Fruit fly (Drosophila melanogaster) whole organism, embryonic: ENCODE data around the gene Tsp29Fa.

Source experiments
- Abd-B ChIP-seq: fragments of 200-800 bp; sonication (Bioruptor generic); optimal IDR thresholded peaks from 2 replicates; lab custom pipeline; 2018; ENCODE audit warnings: missing biosample characterization, mild to moderate bottlenecking, missing genetic modification characterization, moderate library complexity
- Aef1 ChIP-seq: fragments of 200-800 bp; sonication (Bioruptor generic); IDR thresholded peaks from 3 replicates; pipeline ENCODE4 v1.3.6; 2022; ENCODE audit warnings: missing biosample characterization, missing genetic modification characterization
- CG10462 ChIP-seq: fragments of 200-800 bp; sonication (Bioruptor generic); optimal IDR thresholded peaks from 2 replicates; lab custom pipeline; 2016; ENCODE audit warnings: missing biosample characterization, missing genetic modification characterization
- CG10979 ChIP-seq: fragments of 200-800 bp; sonication (Bioruptor generic); optimal IDR thresholded peaks from 2 replicates; lab custom pipeline; 2018; ENCODE audit warnings: missing biosample characterization, mild to moderate bottlenecking, missing genetic modification characterization, moderate library complexity
- CG12236 ChIP-seq: fragments of 200-800 bp; sonication (Bioruptor generic); optimal IDR thresholded peaks from 2 replicates; lab custom pipeline; 2016; ENCODE audit warnings: missing biosample characterization, missing genetic modification characterization
- CG13894 ChIP-seq: fragments of 200-800 bp; sonication (Bioruptor generic); optimal IDR thresholded peaks from 3 replicates; lab custom pipeline; 2018; ENCODE audit warnings: missing biosample characterization, mild to moderate bottlenecking, missing genetic modification characterization, moderate library complexity
- CG15073 ChIP-seq: fragments of 200-800 bp; sonication (Bioruptor generic); optimal IDR thresholded peaks from 2 replicates; lab custom pipeline; 2016; ENCODE audit warnings: missing biosample characterization, missing genetic modification characterization
- CG1603 ChIP-seq: fragments of 200-800 bp; sonication (Bioruptor generic); optimal IDR thresholded peaks from 2 replicates; lab custom pipeline; 2019; ENCODE audit warnings: missing biosample characterization, mild to moderate bottlenecking, missing genetic modification characterization, moderate library complexity
- CG1647 ChIP-seq: fragments of 200-800 bp; sonication (Bioruptor generic); optimal IDR thresholded peaks from 3 replicates; lab custom pipeline; 2016; ENCODE audit warnings: missing biosample characterization, missing genetic modification characterization
- CG18011 ChIP-seq: fragments of 200-800 bp; sonication (Bioruptor generic); optimal IDR thresholded peaks from 2 replicates; lab custom pipeline; 2017; ENCODE audit warnings: missing biosample characterization, missing genetic modification characterization, mild to moderate bottlenecking, moderate library complexity, missing genotype
- CG2120 ChIP-seq: fragments of 200-800 bp; sonication (Bioruptor generic); optimal IDR thresholded peaks from 3 replicates; lab custom pipeline; 2016; ENCODE audit warnings: missing biosample characterization, missing genetic modification characterization
- CG3163 ChIP-seq: fragments of 200-800 bp; sonication (Bioruptor generic); optimal IDR thresholded peaks from 3 replicates; lab custom pipeline; 2016; ENCODE audit warnings: missing biosample characterization, missing genetic modification characterization
- CG43689 ChIP-seq: fragments of 200-800 bp; sonication (Bioruptor generic); IDR thresholded peaks from 2 replicates; pipeline ENCODE4 v1.3.6; 2022; ENCODE audit warnings: missing biosample characterization, missing genetic modification characterization
- CG5245 ChIP-seq: fragments of 200-800 bp; sonication (Bioruptor generic); optimal IDR thresholded peaks from 3 replicates; lab custom pipeline; 2016; ENCODE audit warnings: missing biosample characterization, missing genetic modification characterization
- CG6654 ChIP-seq: fragments of 200-800 bp; sonication (Bioruptor generic); optimal IDR thresholded peaks from 2 replicates; lab custom pipeline; 2017; ENCODE audit warnings: missing biosample characterization, mild to moderate bottlenecking, missing genetic modification characterization
- CG7556 ChIP-seq: fragments of 200-800 bp; sonication (Bioruptor generic); optimal IDR thresholded peaks from 2 replicates; lab custom pipeline; 2017; ENCODE audit warnings: missing biosample characterization, mild to moderate bottlenecking, missing genetic modification characterization
- CG7745 ChIP-seq: fragments of 200-800 bp; sonication (Bioruptor generic); optimal IDR thresholded peaks from 2 replicates; lab custom pipeline; 2018; ENCODE audit warnings: missing biosample characterization, mild to moderate bottlenecking, missing genetic modification characterization, moderate library complexity
- CG9797 ChIP-seq: fragments of 200-800 bp; sonication (Bioruptor generic); optimal IDR thresholded peaks from 3 replicates; lab custom pipeline; 2018; ENCODE audit warnings: missing biosample characterization, mild to moderate bottlenecking, missing genetic modification characterization
- CoRest ChIP-seq: fragments of 200-800 bp; sonication (Bioruptor generic); optimal IDR thresholded peaks from 3 replicates; lab custom pipeline; 2018; ENCODE audit warnings: missing biosample characterization, mild to moderate bottlenecking, missing genetic modification characterization, moderate library complexity
- D19B ChIP-seq: fragments of 200-800 bp; sonication (Bioruptor generic); optimal IDR thresholded peaks from 2 replicates; lab custom pipeline; 2017; ENCODE audit warnings: missing biosample characterization, mild to moderate bottlenecking, missing genetic modification characterization
- Dek ChIP-seq: fragments of 200-800 bp; sonication (Bioruptor generic); optimal IDR thresholded peaks from 3 replicates; lab custom pipeline; 2019; ENCODE audit warnings: missing biosample characterization, mild to moderate bottlenecking, missing genetic modification characterization, moderate library complexity
- Drgx ChIP-seq: fragments of 200-800 bp; sonication (Bioruptor generic); IDR thresholded peaks from 2 replicates; pipeline ENCODE4 v1.3.6; 2022; ENCODE audit warnings: missing biosample characterization, missing genetic modification characterization
- Ets65A ChIP-seq: fragments of 200-800 bp; sonication (Bioruptor generic); peaks from one replicate; lab custom pipeline; 2016; ENCODE audit warnings: missing biosample characterization, missing genetic modification characterization
- Ets97D ChIP-seq: fragments of 200-800 bp; sonication (Bioruptor generic); optimal IDR thresholded peaks from 3 replicates; lab custom pipeline; 2016; ENCODE audit warnings: missing biosample characterization, missing genetic modification characterization
- Fer1 ChIP-seq: fragments of 200-800 bp; sonication (Bioruptor generic); optimal IDR thresholded peaks from 2 replicates; lab custom pipeline; 2017; ENCODE audit warnings: missing biosample characterization, mild to moderate bottlenecking, missing genetic modification characterization
- Fer3 ChIP-seq: fragments of 200-800 bp; sonication (Bioruptor generic); optimal IDR thresholded peaks from 2 replicates; lab custom pipeline; 2018; ENCODE audit warnings: missing biosample characterization, mild to moderate bottlenecking, missing genetic modification characterization, moderate library complexity
- H15 ChIP-seq: fragments of 200-800 bp; sonication (Bioruptor generic); IDR thresholded peaks from 3 replicates; pipeline ENCODE4 v1.3.6; 2022; ENCODE audit warnings: missing biosample characterization, missing genetic modification characterization
- Hr3 ChIP-seq: fragments of 200-800 bp; sonication (Bioruptor generic); optimal IDR thresholded peaks from 3 replicates; lab custom pipeline; 2016; ENCODE audit warnings: missing biosample characterization, missing genetic modification characterization
- MTF-1 ChIP-seq: fragments of 200-800 bp; sonication (Bioruptor generic); optimal IDR thresholded peaks from 2 replicates; lab custom pipeline; 2018; ENCODE audit warnings: missing biosample characterization, mild to moderate bottlenecking, missing genetic modification characterization, borderline replicate concordance
- NK7.1 ChIP-seq: fragments of 200-800 bp; sonication (Bioruptor generic); optimal IDR thresholded peaks from 3 replicates; lab custom pipeline; 2016; ENCODE audit warnings: missing biosample characterization, missing genetic modification characterization
- Oaz ChIP-seq: fragments of 200-800 bp; sonication (Bioruptor generic); IDR thresholded peaks from 2 replicates; pipeline ENCODE4 v1.3.6; 2022; ENCODE audit warnings: missing biosample characterization, missing genetic modification characterization
- Scr ChIP-seq: fragments of 200-800 bp; sonication (Bioruptor generic); IDR thresholded peaks from 2 replicates; pipeline ENCODE4 v1.3.6; 2022; ENCODE audit warnings: missing biosample characterization, missing genetic modification characterization; ENCODE audit not compliant: partially characterized antibody
- aop ChIP-seq: fragments of 200-800 bp; sonication (Bioruptor generic); IDR thresholded peaks from 2 replicates; pipeline ENCODE4 v1.3.6; 2022; ENCODE audit warnings: missing biosample characterization, missing genetic modification characterization
- bab2 ChIP-seq: fragments of 200-800 bp; sonication (Bioruptor generic); optimal IDR thresholded peaks from 2 replicates; lab custom pipeline; 2016; ENCODE audit warnings: missing biosample characterization, missing genetic modification characterization
- bbx ChIP-seq: fragments of 200-800 bp; sonication (Bioruptor generic); IDR thresholded peaks from 2 replicates; pipeline ENCODE4 v1.3.6; 2022; ENCODE audit warnings: missing biosample characterization, missing genetic modification characterization; ENCODE audit not compliant: partially characterized antibody
- corto ChIP-seq: fragments of 200-800 bp; sonication (Bioruptor generic); optimal IDR thresholded peaks from 2 replicates; lab custom pipeline; 2016; ENCODE audit warnings: missing biosample characterization, mild to moderate bottlenecking, missing genetic modification characterization, moderate library complexity
- dati ChIP-seq: fragments of 200-800 bp; sonication (Bioruptor generic); IDR thresholded peaks from 2 replicates; pipeline ENCODE4 v1.3.6; 2022; ENCODE audit warnings: missing biosample characterization, missing genetic modification characterization
- dm ChIP-seq: fragments of 200-800 bp; sonication (Bioruptor generic); optimal IDR thresholded peaks from 3 replicates; lab custom pipeline; 2016; ENCODE audit warnings: missing biosample characterization, missing genetic modification characterization
- ewg ChIP-seq: fragments of 200-800 bp; sonication (Bioruptor generic); optimal IDR thresholded peaks from 3 replicates; lab custom pipeline; 2017; ENCODE audit warnings: mild to moderate bottlenecking, missing biosample characterization, missing genetic modification reagents, missing genetic modification characterization
- eyg ChIP-seq: fragments of 200-800 bp; sonication (Bioruptor generic); optimal IDR thresholded peaks from 3 replicates; lab custom pipeline; 2016; ENCODE audit warnings: missing biosample characterization, missing genetic modification characterization
- fu2 ChIP-seq: fragments of 200-800 bp; sonication (Bioruptor generic); optimal IDR thresholded peaks from 2 replicates; lab custom pipeline; 2016; ENCODE audit warnings: missing biosample characterization, missing genetic modification characterization
- hbn ChIP-seq: fragments of 200-800 bp; sonication (Bioruptor generic); IDR thresholded peaks from 2 replicates; pipeline ENCODE4 v1.3.6; 2022; ENCODE audit warnings: missing biosample characterization, missing genetic modification characterization; ENCODE audit not compliant: partially characterized antibody
- nau ChIP-seq: fragments of 200-800 bp; sonication (Bioruptor generic); optimal IDR thresholded peaks from 3 replicates; lab custom pipeline; 2017; ENCODE audit warnings: missing biosample characterization, mild to moderate bottlenecking, missing genetic modification characterization, missing genetic modification reagents
- nmo ChIP-seq: fragments of 200-800 bp; sonication (Bioruptor generic); optimal IDR thresholded peaks from 2 replicates; lab custom pipeline; 2018; ENCODE audit warnings: missing biosample characterization, mild to moderate bottlenecking, missing genetic modification characterization, moderate library complexity
- pan ChIP-seq, 4 experiments: fragments of >200 bp in 3 of 4; fragments of 200-800 bp in 1 of 4; sonication (Bioruptor generic) in 1 of 4; optimal IDR thresholded peaks in 3 of 4; IDR thresholded peaks in 1 of 4; 2 replicates each; pipeline versions ENCODE4 v1.3.6 to Lab custom; 2017 to 2022; ENCODE audit warnings: missing biosample characterization in 2 of 4, missing genetic modification characterization in 2 of 4, mixed read lengths in 1 of 4
- ranshi ChIP-seq: fragments of 200-800 bp; sonication (Bioruptor generic); IDR thresholded peaks from 2 replicates; pipeline ENCODE4 v1.3.6; 2022; ENCODE audit warnings: missing biosample characterization, missing genetic modification characterization
- sug ChIP-seq: fragments of 200-800 bp; optimal IDR thresholded peaks from 2 replicates; lab custom pipeline; 2019; ENCODE audit warnings: missing biosample characterization, mild to moderate bottlenecking, missing genetic modification characterization, moderate library complexity
- trh ChIP-seq: fragments of 200-800 bp; sonication (Bioruptor generic); optimal IDR thresholded peaks from 2 replicates; lab custom pipeline; 2016; ENCODE audit warnings: missing biosample characterization, missing genetic modification characterization
- ttk ChIP-seq: fragments of 200-800 bp; sonication (Bioruptor generic); IDR thresholded peaks from 2 replicates; pipeline ENCODE4 v2.1.2; 2022; ENCODE audit warnings: missing biosample characterization, missing genetic modification characterization

Tsp29Fa gene

DNA sequence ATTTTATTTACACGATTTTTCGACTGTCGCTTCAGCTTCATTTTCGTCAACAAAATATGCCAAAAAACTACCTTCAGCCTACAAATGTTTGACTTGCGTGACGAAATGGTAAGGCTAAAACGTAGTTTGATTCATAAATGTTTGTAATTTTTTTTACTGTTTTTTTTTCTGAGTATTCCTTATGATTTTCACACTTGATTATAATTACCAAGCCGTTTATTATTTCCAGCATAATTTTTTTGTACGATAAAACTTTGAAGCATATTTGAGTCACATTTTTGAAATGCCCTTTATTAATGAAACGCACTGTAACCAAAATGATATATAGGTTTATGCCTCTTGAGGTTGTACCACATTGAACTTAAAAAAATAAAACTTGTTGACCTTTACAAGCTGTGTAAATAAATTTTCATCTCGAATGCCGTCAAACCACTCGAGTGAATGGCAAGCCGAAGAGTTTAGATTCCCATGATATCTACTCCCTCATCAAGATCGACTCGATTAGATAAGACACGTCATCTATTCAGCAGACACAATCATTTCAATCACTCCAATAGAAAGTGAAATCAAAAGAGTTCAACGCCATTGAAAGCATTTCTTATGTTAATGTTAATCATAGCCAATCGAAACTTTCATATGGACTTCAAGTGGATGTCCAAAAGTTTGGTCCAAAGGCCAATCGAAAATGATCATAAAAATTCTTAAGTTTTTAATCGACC lies 49.0 kb downstream of the Tsp29Fa start (continued):
- TF ChIP-seq bbx, result no peak
- TF ChIP-seq CG7745 (tag; lab: Kevin White, UChicago), result no peak
- TF ChIP-seq CG10979 (tag; lab: Kevin White, UChicago), result peak; percentile 1
- TF ChIP-seq hbn (GFP tag; lab: Robert Waterston, UW), result no peak
- TF ChIP-seq aop, result no peak
- TF ChIP-seq Fer3 (tag; lab: Kevin White, UChicago), result peak; percentile 71
- no peak for TF ChIP-seq dati
- no peak for TF ChIP-seq CG10462 (GFP tag; lab: Kevin White, UChicago)
- no peak for TF ChIP-seq CG43689
- TF ChIP-seq eyg, result no peak
- TF ChIP-seq D19B (GFP tag; lab: Kevin White, UChicago), result no peak
- peak; percentile 40 for TF ChIP-seq CG7556
- no peak for TF ChIP-seq CG13894 (tag; lab: Kevin White, UChicago)
- peak; percentile 43 for TF ChIP-seq nmo
- no peak; the same call in 2 of the 3 replicates for TF ChIP-seq H15 (GFP tag; lab: Robert Waterston, UW)
- peak; percentile 53 for TF ChIP-seq bab2
- TF ChIP-seq corto, result no peak
- TF ChIP-seq nau (GFP tag; lab: Kevin White, UChicago), result no peak
- TF ChIP-seq CG12236 (GFP tag; lab: Kevin White, UChicago), result no peak
- TF ChIP-seq CG18011 (GFP tag; lab: Kevin White, UChicago), result peak; percentile 2
- no peak for TF ChIP-seq ewg (GFP tag; lab: Kevin White, UChicago)
- peak; percentile 11 for TF ChIP-seq dm (GFP tag; lab: Kevin White, UChicago)
- peak; percentile 49 for TF ChIP-seq CG2120 (GFP tag; lab: Kevin White, UChicago)
- TF ChIP-seq Ets97D, result no peak
- TF ChIP-seq MTF-1 (GFP tag; lab: Kevin White, UChicago), result no peak
- TF ChIP-seq Oaz (GFP tag; lab: Robert Waterston, UW), result no peak
- TF ChIP-seq pan (optimal IDR thresholded peaks at IDR 0.05; lab: Kevin White, UChicago), result no peak
- peak in 1 of 2 experiments; percentile 60 for TF ChIP-seq pan (GFP tag; optimal IDR thresholded peaks at IDR 0.05 in 1 of 2, IDR thresholded peaks at IDR 0.05 in 1 of 2)
- TF ChIP-seq CoRest (tag; lab: Kevin White, UChicago), result peak; percentile 65
- TF ChIP-seq trh (GFP tag; lab: Kevin White, UChicago), result no peak
- no peak for TF ChIP-seq CG3163
- 0 out of 2 replicates have a peak, but pooled peaks have one; percentile 4 for TF ChIP-seq ranshi (GFP tag; lab: Robert Waterston, UW)
- TF ChIP-seq sug, result no peak
- no peak for TF ChIP-seq CG1647 (GFP tag; lab: Kevin White, UChicago)
- TF ChIP-seq Dek (tag; lab: Kevin White, UChicago), result peak; percentile 58
- TF ChIP-seq fu2 (GFP tag; lab: Kevin White, UChicago), result no peak
- TF ChIP-seq CG6654, result no peak
- no peak for TF ChIP-seq Scr (GFP tag; lab: Robert Waterston, UW)
- peak; percentile 33; the same call in 1 of the 2 replicates for TF ChIP-seq ttk (GFP tag; lab: Robert Waterston, UW)
- TF ChIP-seq Abd-B (GFP tag; lab: Kevin White, UChicago), result peak; percentile 28
- no peak for TF ChIP-seq NK7.1 (GFP tag; lab: Kevin White, UChicago)
- peak; percentile 43 for TF ChIP-seq Hr3 (GFP tag; lab: Kevin White, UChicago)
- peak; percentile 51 for TF ChIP-seq Ets65A (GFP tag; lab: Kevin White, UChicago)
- TF ChIP-seq CG5245 (GFP tag; lab: Kevin White, UChicago), result no peak
- no peak for TF ChIP-seq CG9797
- TF ChIP-seq Aef1 (GFP tag; lab: Robert Waterston, UW), result no peak; the same call in 2 of the 3 replicates
- no peak for TF ChIP-seq Drgx (GFP tag; lab: Robert Waterston, UW)
- TF ChIP-seq CG15073 (GFP tag; lab: Kevin White, UChicago), result no peak
- TF ChIP-seq CG1603, result no peak
- peak; percentile 46 for TF ChIP-seq Fer1 (GFP tag; lab: Kevin White, UChicago)
